Worm (Caenorhabditis elegans): ENCODE measurements around the gene sru-21.

- no peak for TF ChIP-seq snpc-4 (tag; optimal IDR thresholded peaks at IDR 0.05)
- no peak for TF ChIP-seq pha-4 (tag; optimal IDR thresholded peaks at IDR 0.05)
- no peak for TF ChIP-seq zag-1 (tag; optimal IDR thresholded peaks at IDR 0.05)
- TF ChIP-seq unc-39 (tag; optimal IDR thresholded peaks at IDR 0.05): no peak
- TF ChIP-seq skn-1 (tag; optimal IDR thresholded peaks at IDR 0.05): no peak
- TF ChIP-seq nhr-25 (tag; optimal IDR thresholded peaks at IDR 0.05): no peak
- TF ChIP-seq lin-39 (tag; optimal IDR thresholded peaks at IDR 0.05): no peak
- TF ChIP-seq mdl-1 (tag; optimal IDR thresholded peaks at IDR 0.05): no peak
- no peak for TF ChIP-seq ztf-11 (tag; optimal IDR thresholded peaks at IDR 0.05)
- TF ChIP-seq fos-1 (tag; optimal IDR thresholded peaks at IDR 0.05): no peak
These were observed 37.5 kb downstream of the sru-21 start, which contains the start of gene Y45F10C.4 for ce11 chrIV:13664090-13664489.
